Fruit fly (Drosophila melanogaster) whole organism, embryonic: Measurements from ENCODE around the gene CG15142.

Source experiments
- ATbp ChIP-seq: fragments of 200-800 bp; sonication (Bioruptor generic); optimal IDR thresholded peaks from 2 replicates; lab custom pipeline; 2017; ENCODE audit warnings: missing biosample characterization, mild to moderate bottlenecking, missing genetic modification characterization, missing genetic modification reagents
- Awh ChIP-seq: fragments of 200-800 bp; sonication (Bioruptor generic); IDR thresholded peaks from 2 replicates; pipeline ENCODE4, ENCODE4 v1.3.6; 2022; ENCODE audit warnings: missing biosample characterization, missing genetic modification characterization
- CG10274 ChIP-seq: fragments of 200-800 bp; sonication (Bioruptor generic); optimal IDR thresholded peaks from 3 replicates; lab custom pipeline; 2017; ENCODE audit warnings: missing biosample characterization, mild to moderate bottlenecking, missing genetic modification characterization
- CG10431 ChIP-seq: fragments of 200-800 bp; sonication (Bioruptor generic); optimal IDR thresholded peaks from 3 replicates; lab custom pipeline; 2018; ENCODE audit warnings: missing biosample characterization, mild to moderate bottlenecking, missing genetic modification characterization
- CG10959 ChIP-seq: fragments of 200-800 bp; sonication (Bioruptor generic); IDR thresholded peaks from 2 replicates; pipeline ENCODE4 v1.3.6; 2022; ENCODE audit warnings: missing biosample characterization, missing genetic modification characterization
- CG10979 ChIP-seq: fragments of 200-800 bp; sonication (Bioruptor generic); optimal IDR thresholded peaks from 2 replicates; lab custom pipeline; 2018; ENCODE audit warnings: missing biosample characterization, mild to moderate bottlenecking, missing genetic modification characterization, moderate library complexity
- CG11456 ChIP-seq: fragments of 200-800 bp; sonication (Bioruptor generic); IDR thresholded peaks from 3 replicates; pipeline ENCODE4 v1.3.6; 2022; ENCODE audit warnings: missing biosample characterization, missing genetic modification characterization
- CG12744 ChIP-seq: fragments of 200-800 bp; sonication (Bioruptor generic); optimal IDR thresholded peaks from 2 replicates; lab custom pipeline; 2016; ENCODE audit warnings: missing biosample characterization, missing genetic modification characterization
- CG12769 ChIP-seq: fragments of 200-800 bp; sonication (Bioruptor generic); optimal IDR thresholded peaks from 2 replicates; lab custom pipeline; 2019; ENCODE audit warnings: missing biosample characterization, mild to moderate bottlenecking, missing genetic modification characterization, moderate library complexity
- CG16815 ChIP-seq: fragments of 200-800 bp; sonication (Bioruptor generic); optimal IDR thresholded peaks from 3 replicates; lab custom pipeline; 2017; ENCODE audit warnings: missing biosample characterization, mild to moderate bottlenecking, missing genetic modification characterization
- CG17612 ChIP-seq: fragments of 200-800 bp; sonication (Bioruptor generic); IDR thresholded peaks from 2 replicates; pipeline ENCODE4 v1.3.6; 2022; ENCODE audit warnings: missing biosample characterization, missing genetic modification characterization
- CG2120 ChIP-seq: fragments of 200-800 bp; sonication (Bioruptor generic); optimal IDR thresholded peaks from 3 replicates; lab custom pipeline; 2016; ENCODE audit warnings: missing biosample characterization, missing genetic modification characterization
- CG3281 ChIP-seq: fragments of 200-800 bp; sonication (Bioruptor generic); optimal IDR thresholded peaks from 3 replicates; lab custom pipeline; 2017; ENCODE audit warnings: missing biosample characterization, mild to moderate bottlenecking, missing genetic modification characterization
- CG34422 ChIP-seq: fragments of 200-800 bp; sonication (Bioruptor generic); IDR thresholded peaks from 3 replicates; pipeline ENCODE4 v1.3.6; 2022; ENCODE audit warnings: missing biosample characterization, missing genetic modification characterization
- CG5180 ChIP-seq: fragments of 200-800 bp; sonication (Bioruptor generic); optimal IDR thresholded peaks from 3 replicates; lab custom pipeline; 2017; ENCODE audit warnings: missing biosample characterization, missing genetic modification characterization, mild to moderate bottlenecking, moderate library complexity, missing genetic modification reagents
- CG6689 ChIP-seq: fragments of 200-800 bp; sonication (Bioruptor generic); IDR thresholded peaks from 2 replicates; pipeline ENCODE4 v1.3.6; 2022; ENCODE audit warnings: missing biosample characterization, missing genetic modification characterization
- CG6813 ChIP-seq: fragments of 200-800 bp; sonication (Bioruptor generic); optimal IDR thresholded peaks from 2 replicates; lab custom pipeline; 2017; ENCODE audit warnings: missing biosample characterization, missing genetic modification characterization, mild to moderate bottlenecking, moderate library complexity, missing genetic modification reagents
- CG7271 ChIP-seq: fragments of 200-800 bp; sonication (Bioruptor generic); optimal IDR thresholded peaks from 2 replicates; lab custom pipeline; 2018; ENCODE audit warnings: missing biosample characterization, mild to moderate bottlenecking, missing genetic modification characterization, moderate library complexity
- CG8281 ChIP-seq: fragments of 200-800 bp; sonication (Bioruptor generic); optimal IDR thresholded peaks from 2 replicates; lab custom pipeline; 2018; ENCODE audit warnings: missing biosample characterization, mild to moderate bottlenecking, missing genetic modification characterization, moderate library complexity
- CG8765 ChIP-seq: fragments of 200-800 bp; sonication (Bioruptor generic); IDR thresholded peaks from 2 replicates; pipeline ENCODE4 v1.3.6; 2022; ENCODE audit warnings: missing biosample characterization, missing genetic modification characterization
- CG9609 ChIP-seq: fragments of 200-800 bp; sonication (Bioruptor generic); optimal IDR thresholded peaks from 3 replicates; lab custom pipeline; 2016; ENCODE audit warnings: missing biosample characterization, missing genetic modification characterization
- Deaf1 ChIP-seq: fragments of 200-800 bp; optimal IDR thresholded peaks from 3 replicates; lab custom pipeline; 2019; ENCODE audit warnings: missing biosample characterization, mild to moderate bottlenecking, missing genetic modification characterization, moderate library complexity
- Dip3 ChIP-seq: fragments of 200-800 bp; sonication (Bioruptor generic); optimal IDR thresholded peaks from 3 replicates; lab custom pipeline; 2016; ENCODE audit warnings: missing biosample characterization, missing genetic modification characterization
- HLH3B ChIP-seq: fragments of 200-800 bp; sonication (Bioruptor generic); IDR thresholded peaks from 2 replicates; pipeline ENCODE4 v1.3.6; 2022; ENCODE audit warnings: missing biosample characterization, missing genetic modification characterization
- Hey ChIP-seq: fragments of 200-800 bp; sonication (Bioruptor generic); optimal IDR thresholded peaks from 3 replicates; lab custom pipeline; 2018; ENCODE audit warnings: missing biosample characterization, mild to moderate bottlenecking, missing genetic modification characterization
- HmgD ChIP-seq: fragments of 200-800 bp; sonication (Bioruptor generic); optimal IDR thresholded peaks from 3 replicates; lab custom pipeline; 2016; ENCODE audit warnings: missing biosample characterization, missing genetic modification characterization
- HmgZ ChIP-seq: fragments of 200-800 bp; sonication (Bioruptor generic); optimal IDR thresholded peaks from 2 replicates; lab custom pipeline; 2018; ENCODE audit warnings: missing biosample characterization, mild to moderate bottlenecking, missing genetic modification characterization
- Hr51 ChIP-seq, 2 experiments: fragments of 200-800 bp; sonication (Bioruptor generic); optimal IDR thresholded peaks; 2 replicates in 1 of 2; 3 replicates in 1 of 2; lab custom pipeline; 2016 to 2018; ENCODE audit warnings: missing biosample characterization in 2 of 2, missing genetic modification characterization in 2 of 2, mild to moderate bottlenecking in 1 of 2, moderate library complexity in 1 of 2
- MBD-R2 ChIP-seq: fragments of 200-800 bp; sonication (Bioruptor generic); IDR thresholded peaks from 2 replicates; pipeline ENCODE4 v1.3.6; 2022; ENCODE audit warnings: missing biosample characterization, missing genetic modification characterization
- Med ChIP-seq: fragments of 200-800 bp; sonication (Bioruptor generic); peaks from one replicate; lab custom pipeline; 2016; ENCODE audit warnings: missing biosample characterization, missing genetic modification characterization, mild to moderate bottlenecking, inconsistent platforms, moderate library complexity
- NC2β ChIP-seq: fragments of 200-800 bp; sonication (Bioruptor generic); optimal IDR thresholded peaks from 2 replicates; lab custom pipeline; 2016; ENCODE audit warnings: missing biosample characterization, missing genetic modification characterization
- Rx ChIP-seq: fragments of 200-800 bp; sonication (Bioruptor generic); IDR thresholded peaks from 2 replicates; pipeline ENCODE4 v1.3.6; 2022; ENCODE audit warnings: missing biosample characterization, missing genetic modification characterization
- Side ChIP-seq: fragments of 200-800 bp; sonication (Bioruptor generic); optimal IDR thresholded peaks from 2 replicates; lab custom pipeline; 2016; ENCODE audit warnings: missing biosample characterization, missing genetic modification characterization
- Sox102F ChIP-seq: fragments of 200-800 bp; sonication (Bioruptor generic); optimal IDR thresholded peaks from 2 replicates; lab custom pipeline; 2018; ENCODE audit warnings: missing biosample characterization, mild to moderate bottlenecking, missing genetic modification characterization, moderate library complexity
- Xbp1 ChIP-seq: fragments of 200-800 bp; sonication (Bioruptor generic); optimal IDR thresholded peaks from 3 replicates; lab custom pipeline; 2016; ENCODE audit warnings: missing biosample characterization, mild to moderate bottlenecking, missing genetic modification characterization
- caup ChIP-seq: fragments of 200-800 bp; sonication (Bioruptor generic); optimal IDR thresholded peaks from 3 replicates; lab custom pipeline; 2017; ENCODE audit warnings: missing biosample characterization, mild to moderate bottlenecking, missing genetic modification characterization, moderate library complexity; ENCODE audit not compliant: severe bottlenecking
- chinmo ChIP-seq: fragments of 200-800 bp; sonication (Bioruptor generic); IDR thresholded peaks from 4 replicates; pipeline ENCODE4 v1.3.6; 2022; ENCODE audit warnings: missing biosample characterization, missing genetic modification characterization; ENCODE audit not compliant: partially characterized antibody
- ftz-f1 ChIP-seq: fragments of 200-800 bp; sonication (Bioruptor generic); optimal IDR thresholded peaks from 2 replicates; lab custom pipeline; 2016; ENCODE audit warnings: missing biosample characterization, missing genetic modification characterization
- gsb-n ChIP-seq: fragments of 200-800 bp; sonication (Bioruptor generic); optimal IDR thresholded peaks from 3 replicates; lab custom pipeline; 2018; ENCODE audit warnings: missing biosample characterization, mild to moderate bottlenecking, missing genetic modification characterization
- lab ChIP-seq: fragments of 200-800 bp; sonication (Bioruptor generic); optimal IDR thresholded peaks from 3 replicates; lab custom pipeline; 2017; ENCODE audit warnings: missing biosample characterization, missing genetic modification characterization, mild to moderate bottlenecking, moderate library complexity, missing genetic modification reagents
- lola ChIP-seq, 3 experiments: fragments of >200 bp in 2 of 3; fragments of 200-800 bp in 1 of 3; sonication (Bioruptor generic) in 1 of 3; optimal IDR thresholded peaks; 2 replicates each; lab custom pipeline; 2017 to 2019; ENCODE audit warnings: missing biosample characterization in 3 of 3, missing genetic modification characterization in 3 of 3, mild to moderate bottlenecking in 1 of 3, moderate library complexity in 1 of 3
- lov ChIP-seq, 2 experiments: fragments of 200-800 bp in 1 of 2; fragments of >200 bp in 1 of 2; sonication (Bioruptor generic) in 1 of 2; IDR thresholded peaks in 1 of 2; optimal IDR thresholded peaks in 1 of 2; 2 replicates in 1 of 2; 3 replicates in 1 of 2; pipeline versions ENCODE4 v1.3.6 to Lab custom; 2017 to 2022; ENCODE audit warnings: missing biosample characterization in 1 of 2, missing genetic modification characterization in 1 of 2
- pb ChIP-seq: fragments of 200-800 bp; sonication (Bioruptor generic); optimal IDR thresholded peaks from 3 replicates; lab custom pipeline; 2016; ENCODE audit warnings: missing biosample characterization, missing genetic modification characterization
- pfk ChIP-seq: fragments of 200-800 bp; sonication (Bioruptor generic); optimal IDR thresholded peaks from 2 replicates; lab custom pipeline; 2018; ENCODE audit warnings: missing biosample characterization, mild to moderate bottlenecking, missing genetic modification characterization, moderate library complexity
- run ChIP-seq: fragments of 200-800 bp; sonication (Bioruptor generic); optimal IDR thresholded peaks from 3 replicates; lab custom pipeline; 2018; ENCODE audit warnings: missing biosample characterization, mild to moderate bottlenecking, missing genetic modification characterization
- salm ChIP-seq: fragments of 200-800 bp; sonication (Bioruptor generic); optimal IDR thresholded peaks from 2 replicates; lab custom pipeline; 2018; ENCODE audit warnings: missing biosample characterization, mild to moderate bottlenecking, missing genetic modification characterization
- vfl ChIP-seq: fragments of 200-800 bp; sonication (Bioruptor generic); optimal IDR thresholded peaks from 2 replicates; lab custom pipeline; 2016; ENCODE audit warnings: missing biosample characterization, missing genetic modification characterization
- zen ChIP-seq: fragments of 200-800 bp; sonication (Bioruptor generic); optimal IDR thresholded peaks from 3 replicates; lab custom pipeline; 2018; ENCODE audit warnings: missing biosample characterization, mild to moderate bottlenecking, missing genetic modification characterization, moderate library complexity

CG15142 gene

DNA sequence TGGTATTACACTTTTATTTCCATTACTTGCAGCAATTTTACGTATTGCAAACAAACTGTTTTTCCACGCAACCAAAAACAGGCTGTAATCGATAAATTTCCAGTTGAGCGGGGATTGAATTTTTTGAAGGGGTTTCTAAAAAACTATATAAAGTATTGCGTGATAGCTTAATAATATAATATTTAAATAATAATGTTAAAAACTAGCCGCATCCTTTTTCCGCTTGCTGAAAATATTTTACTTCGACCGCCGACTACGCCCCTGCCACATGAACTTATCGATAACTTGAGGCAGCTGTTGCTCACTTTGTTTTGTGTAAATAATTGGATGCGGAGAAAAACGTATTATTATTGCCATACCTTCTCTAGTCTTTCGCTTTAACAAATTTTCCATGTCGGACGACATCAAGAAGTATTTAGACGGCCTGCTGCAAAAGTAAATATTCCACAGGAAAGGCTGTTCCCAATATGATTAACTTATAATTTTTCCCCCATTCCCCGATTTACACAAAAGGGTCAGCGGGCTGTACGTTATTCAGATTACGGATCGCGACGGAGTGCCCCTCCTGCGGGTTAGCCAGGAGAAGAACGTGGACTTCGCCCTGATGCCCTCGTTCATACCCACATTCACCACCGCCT lies 17.6 kb downstream of the CG15142 start, which contains the start of the genes fws and Lamtor3 (continued):
- peak; percentile 82 for TF ChIP-seq CG5180 (GFP tag; lab: Kevin White, UChicago)
- TF ChIP-seq zen (tag; lab: Kevin White, UChicago): peak; percentile 98
- peak; percentile 100 for TF ChIP-seq MBD-R2 (GFP tag; lab: Robert Waterston, UW)
- peak in 1 of 3 experiments; percentile 95 for TF ChIP-seq lola (GFP tag; optimal IDR thresholded peaks at IDR 0.05; lab: Kevin White, UChicago)
- peak; percentile 79 for TF ChIP-seq CG10431
- TF ChIP-seq caup (GFP tag; lab: Kevin White, UChicago): peak; percentile 97
- peak; percentile 90 for TF ChIP-seq CG9609 (GFP tag; lab: Kevin White, UChicago)
- peak; percentile 99 for TF ChIP-seq HLH3B (GFP tag; lab: Robert Waterston, UW)
- peak; percentile 74 for TF ChIP-seq CG12744 (GFP tag; lab: Kevin White, UChicago)
- TF ChIP-seq lab (GFP tag; lab: Kevin White, UChicago): peak; percentile 99
- TF ChIP-seq CG16815 (GFP tag; lab: Kevin White, UChicago): peak; percentile 98
- peak; percentile 96 for TF ChIP-seq CG10979 (tag; lab: Kevin White, UChicago)
- TF ChIP-seq CG3281 (GFP tag; lab: Kevin White, UChicago): peak; percentile 97
- TF ChIP-seq Hey (tag; lab: Kevin White, UChicago): peak; percentile 72
- TF ChIP-seq CG6689 (GFP tag; lab: Robert Waterston, UW): peak; percentile 99
- TF ChIP-seq CG17612: peak; percentile 97
- TF ChIP-seq HmgD (GFP tag; lab: Kevin White, UChicago): no peak
- TF ChIP-seq pb (GFP tag; lab: Kevin White, UChicago): peak; percentile 52
- TF ChIP-seq HmgZ (tag; lab: Kevin White, UChicago): peak; percentile 98
- peak; percentile 92 for TF ChIP-seq run (tag; lab: Kevin White, UChicago)
- TF ChIP-seq CG6813: peak; percentile 95
- TF ChIP-seq ftz-f1 (GFP tag; lab: Kevin White, UChicago): peak; percentile 66
- peak; percentile 95 for TF ChIP-seq vfl (GFP tag; lab: Kevin White, UChicago)
- peak; percentile 96 for TF ChIP-seq salm (tag; lab: Kevin White, UChicago)
- TF ChIP-seq Deaf1 (tag; lab: Kevin White, UChicago): peak; percentile 77
- peak; percentile 98 for TF ChIP-seq ATbp (GFP tag; lab: Kevin White, UChicago)
- TF ChIP-seq gsb-n: peak; percentile 98
- peak; percentile 95 for TF ChIP-seq CG12769 (tag; lab: Kevin White, UChicago)
- TF ChIP-seq CG10274 (GFP tag; lab: Kevin White, UChicago): peak; percentile 84
- TF ChIP-seq CG11456 (GFP tag; lab: Robert Waterston, UW): peak; percentile 99
- peak; percentile 99 for TF ChIP-seq Sox102F (GFP tag; lab: Kevin White, UChicago)
- peak; percentile 96 for TF ChIP-seq CG7271 (tag; lab: Kevin White, UChicago)
- peak; percentile 91 to 98 for TF ChIP-seq Hr51 (GFP tag; optimal IDR thresholded peaks at IDR 0.05; lab: Kevin White, UChicago)
- TF ChIP-seq lov (optimal IDR thresholded peaks at IDR 0.05; lab: Kevin White, UChicago): no peak
- TF ChIP-seq lov (GFP tag; IDR thresholded peaks at IDR 0.05; lab: Robert Waterston, UW): peak; percentile 99
- TF ChIP-seq CG8765 (GFP tag; lab: Robert Waterston, UW): peak; percentile 99
- peak; percentile 96 for TF ChIP-seq CG10959
- no peak for TF ChIP-seq pfk
- peak; percentile 74 for TF ChIP-seq NC2β (GFP tag; lab: Kevin White, UChicago)
- TF ChIP-seq Xbp1 (GFP tag; lab: Kevin White, UChicago): peak; percentile 98
- TF ChIP-seq Dip3: peak; percentile 92
- peak; percentile 98 for TF ChIP-seq CG2120 (GFP tag; lab: Kevin White, UChicago)
- peak; percentile 99 for TF ChIP-seq Rx
- peak; percentile 88 for TF ChIP-seq CG8281 (tag; lab: Kevin White, UChicago)
- peak; percentile 99 for TF ChIP-seq Awh (GFP tag; lab: Robert Waterston, UW)
- TF ChIP-seq chinmo (GFP tag; lab: Robert Waterston, UW): 0 out of 4 replicates have a peak, but pooled peaks have one; percentile 14
- TF ChIP-seq Side (GFP tag; lab: Kevin White, UChicago): peak; percentile 72
- TF ChIP-seq CG34422: peak; percentile 100
- peak; percentile 98 for TF ChIP-seq Med
